Fruit fly (Drosophila melanogaster) whole organism, adult: ENCODE measurements around the gene Cog1.

ENCODE experiments used
- CG11617 ChIP-seq: fragments of 200-800 bp; sonication (Bioruptor generic); optimal IDR thresholded peaks from 2 replicates; lab custom pipeline; 2017; ENCODE audit warnings: mild to moderate bottlenecking, missing biosample characterization, missing genetic modification reagents, missing genetic modification characterization
- CG14711 ChIP-seq: fragments of 200-800 bp; sonication (Bioruptor generic); optimal IDR thresholded peaks from 2 replicates; lab custom pipeline; 2018; ENCODE audit warnings: missing biosample characterization, mild to moderate bottlenecking, missing genetic modification characterization, moderate library complexity
- CG1620 ChIP-seq: fragments of 200-800 bp; sonication (Bioruptor generic); optimal IDR thresholded peaks from 2 replicates; lab custom pipeline; 2016; ENCODE audit warnings: missing biosample characterization, missing genetic modification characterization
- CG5204 ChIP-seq: fragments of 200-800 bp; sonication (Bioruptor generic); optimal IDR thresholded peaks from 2 replicates; lab custom pipeline; 2016; ENCODE audit warnings: missing biosample characterization, missing genetic modification characterization
- Clk ChIP-seq: fragments of 200-800 bp; sonication (Bioruptor generic); optimal IDR thresholded peaks from 2 replicates; lab custom pipeline; 2017; ENCODE audit warnings: missing biosample characterization, missing genetic modification characterization
- Mnt ChIP-seq: fragments of 200-800 bp; sonication (Bioruptor generic); optimal IDR thresholded peaks from 2 replicates; lab custom pipeline; 2016; ENCODE audit warnings: missing biosample characterization, mild to moderate bottlenecking, missing genetic modification characterization
- kay ChIP-seq: fragments of 200-800 bp; sonication (Bioruptor generic); peaks from one replicate; lab custom pipeline; 2016; ENCODE audit warnings: missing biosample characterization, missing genetic modification characterization, borderline replicate concordance
- pad ChIP-seq: fragments of 200-800 bp; sonication (Bioruptor generic); optimal IDR thresholded peaks from 3 replicates; lab custom pipeline; 2017; ENCODE audit warnings: missing biosample characterization, missing genetic modification characterization, mild to moderate bottlenecking, moderate library complexity, missing genetic modification reagents

- TF ChIP-seq CG11617 (GFP tag; lab: Kevin White, UChicago): no peak
- no peak for TF ChIP-seq kay (GFP tag; lab: Kevin White, UChicago)
- TF ChIP-seq Clk (GFP tag; lab: Kevin White, UChicago): no peak
- no peak for TF ChIP-seq Mnt (GFP tag; lab: Kevin White, UChicago)
- no peak for TF ChIP-seq CG1620 (GFP tag; lab: Kevin White, UChicago)
- TF ChIP-seq CG14711: no peak
- TF ChIP-seq CG5204: no peak
- TF ChIP-seq pad: no peak
Measured at dm6 chr3R:12211552-12211951, 7.9 kb downstream of the Cog1 start.
